Worm (Caenorhabditis elegans) whole organism, L4 larva: ENCODE results near the gene C35A5.11.
A peak's percentile ranks its signal among the peaks of the same experiment; 100 is the strongest.

ENCODE experiments used
- F10B5.3 ChIP-seq: sonication (generic microtip); optimal IDR thresholded peaks from 2 replicates; lab custom pipeline; 2016; ENCODE audit warnings: mild to moderate bottlenecking, missing genetic modification characterization, missing compliant biosample characterization
- F44E2.7 ChIP-seq: fragments of 200-800 bp; sonication (Bioruptor generic); IDR thresholded peaks from 2 replicates; pipeline ENCODE4 v2.1.2; 2022; ENCODE audit warnings: missing genetic modification characterization, missing compliant biosample characterization
- R02D3.7 ChIP-seq: fragments of 150-350 bp; sonication (generic microtip); optimal IDR thresholded peaks from 3 replicates; lab custom pipeline; 2014; ENCODE audit warnings: missing biosample characterization, missing genetic modification characterization
- T20F7.1 ChIP-seq: fragments of 200-800 bp; sonication (Bioruptor generic); optimal IDR thresholded peaks from 2 replicates; lab custom pipeline; 2018; ENCODE audit warnings: mild to moderate bottlenecking, missing genetic modification characterization, missing compliant biosample characterization
- Y48G9A.11 ChIP-seq: fragments of 200-800 bp; sonication (Bioruptor generic); IDR thresholded peaks from 2 replicates; pipeline ENCODE4 v1.3.6; 2022; ENCODE audit warnings: missing genetic modification reagents, missing genetic modification characterization, missing compliant biosample characterization
- Y5F2A.4 ChIP-seq: fragments of 200-800 bp; sonication (Bioruptor generic); optimal IDR thresholded peaks from 2 replicates; lab custom pipeline; 2018; ENCODE audit warnings: mild to moderate bottlenecking, missing genetic modification characterization, missing compliant biosample characterization
- Y75B8A.6 ChIP-seq: fragments of 200-800 bp; sonication (Bioruptor generic); IDR thresholded peaks from 2 replicates; pipeline ENCODE4 v1.3.6; 2022; ENCODE audit warnings: missing genetic modification reagents, missing genetic modification characterization, missing compliant biosample characterization
- attf-4 ChIP-seq: sonication (generic microtip); optimal IDR thresholded peaks from 3 replicates; lab custom pipeline; 2017; ENCODE audit warnings: missing biosample characterization, missing genetic modification characterization
- ceh-20 ChIP-seq: fragments of 200-800 bp; sonication (Bioruptor generic); IDR thresholded peaks from 2 replicates; pipeline ENCODE4 v1.3.6; 2022; ENCODE audit warnings: missing genetic modification reagents, missing genetic modification characterization, missing compliant biosample characterization
- ceh-28 ChIP-seq: fragments of 150-350 bp; optimal IDR thresholded peaks from 2 replicates; lab custom pipeline; 2014; ENCODE audit warnings: missing biosample characterization, missing genetic modification reagents, missing genetic modification characterization
- ceh-44 ChIP-seq: fragments of 200-800 bp; sonication (Bioruptor generic); IDR thresholded peaks from 2 replicates; pipeline ENCODE4 v1.3.6; 2022; ENCODE audit warnings: missing genetic modification reagents, missing genetic modification characterization, missing compliant biosample characterization
- ceh-82 ChIP-seq: sonication (generic microtip); optimal IDR thresholded peaks from 2 replicates; lab custom pipeline; 2017; ENCODE audit warnings: missing biosample characterization, missing genetic modification characterization
- ces-1 ChIP-seq: fragments of 150-350 bp; sonication (generic microtip); optimal IDR thresholded peaks from 4 replicates; lab custom pipeline; 2014; ENCODE audit warnings: missing biosample characterization, missing genetic modification reagents, missing genetic modification characterization
- cey-2 ChIP-seq: sonication (generic microtip); optimal IDR thresholded peaks from 3 replicates; lab custom pipeline; 2017; ENCODE audit warnings: missing genetic modification characterization, mild to moderate bottlenecking, missing compliant biosample characterization, antibody characterized with exemption, borderline replicate concordance; ENCODE audit not compliant: insufficient read depth
- dmd-6 ChIP-seq: fragments of 200-800 bp; sonication (Bioruptor generic); IDR thresholded peaks from 2 replicates; pipeline ENCODE4 v1.3.6; 2022; ENCODE audit warnings: missing genetic modification reagents, missing genetic modification characterization, missing compliant biosample characterization
- dmd-9 ChIP-seq: fragments of 200-800 bp; sonication (Bioruptor generic); IDR thresholded peaks from 2 replicates; pipeline ENCODE4 v1.3.6; 2022; ENCODE audit warnings: missing genetic modification reagents, missing genetic modification characterization, missing compliant biosample characterization
- dve-1 ChIP-seq: sonication (generic microtip); optimal IDR thresholded peaks from 2 replicates; lab custom pipeline; 2017; ENCODE audit warnings: antibody characterized with exemption, mild to moderate bottlenecking, missing genetic modification characterization, missing compliant biosample characterization; ENCODE audit not compliant: insufficient read depth
- egl-43 ChIP-seq: fragments of 200-800 bp; sonication (Bioruptor generic); IDR thresholded peaks from 2 replicates; pipeline ENCODE4 v1.3.6; 2022; ENCODE audit warnings: missing genetic modification reagents, missing genetic modification characterization, missing compliant biosample characterization
- fkh-10 ChIP-seq: fragments of 150-350 bp; optimal IDR thresholded peaks from 2 replicates; lab custom pipeline; 2014; ENCODE audit warnings: missing biosample characterization, missing genetic modification reagents, missing genetic modification characterization
- hmg-1.1 ChIP-seq: fragments of 200-800 bp; sonication (Bioruptor generic); IDR thresholded peaks from 2 replicates; pipeline ENCODE4 v1.3.6; 2022; ENCODE audit warnings: missing genetic modification reagents, missing genetic modification characterization, missing compliant biosample characterization
- lim-7 ChIP-seq: fragments of 200-800 bp; sonication (Bioruptor generic); IDR thresholded peaks from 2 replicates; pipeline ENCODE4 v1.3.6; 2022; ENCODE audit warnings: missing genetic modification characterization, missing compliant biosample characterization
- lin-13 ChIP-seq: fragments of 150-350 bp; optimal IDR thresholded peaks from 2 replicates; lab custom pipeline; 2014; ENCODE audit warnings: missing biosample characterization, missing genetic modification reagents, missing genetic modification characterization
- lin-15B ChIP-seq: fragments of 150-350 bp; sonication (generic microtip); optimal IDR thresholded peaks from 3 replicates; lab custom pipeline; 2014; ENCODE audit warnings: missing biosample characterization, missing genetic modification characterization
- lin-29 ChIP-seq: fragments of 200-800 bp; sonication (Bioruptor generic); IDR thresholded peaks from 2 replicates; pipeline ENCODE4 v1.3.6; 2022; ENCODE audit warnings: missing genetic modification reagents, missing genetic modification characterization, missing compliant biosample characterization
- lin-38 ChIP-seq: fragments of 200-800 bp; sonication (Bioruptor generic); IDR thresholded peaks from 2 replicates; pipeline ENCODE4 v1.3.6; 2022; ENCODE audit warnings: missing genetic modification reagents, missing genetic modification characterization, missing compliant biosample characterization
- lin-39 ChIP-seq: fragments of 150-350 bp; optimal IDR thresholded peaks from 2 replicates; lab custom pipeline; 2014; ENCODE audit warnings: missing biosample characterization, missing genetic modification reagents, missing genetic modification characterization
- madf-9 ChIP-seq: fragments of 200-800 bp; sonication (Bioruptor generic); conservative IDR thresholded peaks from 2 replicates; pipeline ENCODE4 v1.3.6; 2022; ENCODE audit warnings: missing genetic modification reagents, missing genetic modification characterization, missing compliant biosample characterization
- mdt-29 ChIP-seq: fragments of 200-800 bp; sonication (Bioruptor generic); IDR thresholded peaks from 2 replicates; pipeline ENCODE4 v1.3.6; 2022; ENCODE audit warnings: missing genetic modification reagents, missing genetic modification characterization, missing compliant biosample characterization
- mes-2 ChIP-seq: sonication (generic microtip); optimal IDR thresholded peaks from 2 replicates; lab custom pipeline; 2016; ENCODE audit warnings: missing genotype, mild to moderate bottlenecking, missing genetic modification characterization, missing compliant biosample characterization; ENCODE audit not compliant: poor library complexity, severe bottlenecking
- mxl-2 ChIP-seq: fragments of 200-800 bp; sonication (Bioruptor generic); conservative IDR thresholded peaks from 2 replicates; pipeline ENCODE4 v1.3.6; 2022; ENCODE audit warnings: missing genetic modification reagents, missing genetic modification characterization, missing compliant biosample characterization
- nhr-10 ChIP-seq: fragments of 150-350 bp; optimal IDR thresholded peaks from 2 replicates; lab custom pipeline; 2014; ENCODE audit warnings: missing biosample characterization, missing genetic modification characterization
- nhr-102 ChIP-seq: sonication (generic microtip); optimal IDR thresholded peaks from 2 replicates; lab custom pipeline; 2016; ENCODE audit warnings: mild to moderate bottlenecking, missing genetic modification characterization, moderate library complexity, missing compliant biosample characterization
- nhr-11 ChIP-seq: fragments of 150-350 bp; optimal IDR thresholded peaks from 2 replicates; lab custom pipeline; 2014; ENCODE audit warnings: missing biosample characterization, missing genetic modification characterization
- nhr-111 ChIP-seq: fragments of 200-800 bp; sonication (Bioruptor generic); optimal IDR thresholded peaks from 2 replicates; lab custom pipeline; 2018; ENCODE audit warnings: mild to moderate bottlenecking, missing genetic modification characterization, missing compliant biosample characterization
- nhr-237 ChIP-seq: sonication (generic microtip); optimal IDR thresholded peaks from 2 replicates; lab custom pipeline; 2017; ENCODE audit warnings: missing biosample characterization, missing genetic modification characterization
- nhr-48 ChIP-seq: sonication (generic microtip); optimal IDR thresholded peaks from 2 replicates; lab custom pipeline; 2016; ENCODE audit warnings: mild to moderate bottlenecking, missing genetic modification characterization, missing compliant biosample characterization
- nhr-77 ChIP-seq: fragments of 150-350 bp; optimal IDR thresholded peaks from 2 replicates; lab custom pipeline; 2014; ENCODE audit warnings: missing biosample characterization, missing genetic modification characterization
- pqm-1 ChIP-seq: sonication (generic microtip); optimal IDR thresholded peaks from 2 replicates; lab custom pipeline; 2017; ENCODE audit warnings: missing biosample characterization, missing genetic modification characterization
- rbr-2 ChIP-seq: sonication (generic microtip); optimal IDR thresholded peaks from 2 replicates; lab custom pipeline; 2016; ENCODE audit warnings: missing genotype, missing genetic modification characterization, missing compliant biosample characterization
- saeg-2 ChIP-seq: fragments of 200-800 bp; sonication (Bioruptor generic); IDR thresholded peaks from 2 replicates; pipeline ENCODE4 v1.3.6; 2022; ENCODE audit warnings: missing genetic modification reagents, missing genetic modification characterization, missing compliant biosample characterization
- sdz-12 ChIP-seq: fragments of 200-800 bp; sonication (Bioruptor generic); optimal IDR thresholded peaks from 2 replicates; lab custom pipeline; 2018; ENCODE audit warnings: mild to moderate bottlenecking, missing genetic modification characterization, missing compliant biosample characterization
- set-16 ChIP-seq: fragments of 200-800 bp; sonication (Bioruptor generic); IDR thresholded peaks from 2 replicates; pipeline ENCODE4 v1.3.6; 2022; ENCODE audit warnings: missing genetic modification reagents, missing genetic modification characterization, missing compliant biosample characterization
- skn-1 ChIP-seq: fragments of 150-350 bp; optimal IDR thresholded peaks from 2 replicates; lab custom pipeline; 2014; ENCODE audit warnings: missing biosample characterization, missing genetic modification characterization
- snpc-1.2 ChIP-seq: fragments of 200-800 bp; sonication (Bioruptor generic); IDR thresholded peaks from 2 replicates; pipeline ENCODE4 v1.3.6; 2022; ENCODE audit warnings: missing genetic modification reagents, missing genetic modification characterization, missing compliant biosample characterization
- spr-1 ChIP-seq: sonication (generic microtip); optimal IDR thresholded peaks from 2 replicates; lab custom pipeline; 2016; ENCODE audit warnings: mild to moderate bottlenecking, missing genetic modification characterization, missing compliant biosample characterization
- spr-3 ChIP-seq: fragments of 200-800 bp; sonication (Bioruptor generic); optimal IDR thresholded peaks from 2 replicates; lab custom pipeline; 2018; ENCODE audit warnings: mild to moderate bottlenecking, missing genetic modification characterization, missing compliant biosample characterization
- tra-1 ChIP-seq: fragments of 200-800 bp; sonication (Bioruptor generic); IDR thresholded peaks from 2 replicates; pipeline ENCODE4 v1.3.6; 2022; ENCODE audit warnings: missing genetic modification reagents, missing genetic modification characterization, missing compliant biosample characterization
- unc-130 ChIP-seq: sonication (generic microtip); optimal IDR thresholded peaks from 2 replicates; lab custom pipeline; 2016; ENCODE audit warnings: missing genetic modification reagents, missing genetic modification characterization, missing compliant biosample characterization
- zag-1 ChIP-seq: fragments of 150-350 bp; optimal IDR thresholded peaks from 2 replicates; lab custom pipeline; 2014; ENCODE audit warnings: missing biosample characterization, missing genetic modification characterization
- zfp-3 ChIP-seq: fragments of 200-800 bp; sonication (Bioruptor generic); conservative IDR thresholded peaks from 2 replicates; pipeline ENCODE4 v1.3.6; 2022; ENCODE audit warnings: missing genetic modification reagents, missing genetic modification characterization, missing compliant biosample characterization
- ztf-11 ChIP-seq: fragments of 150-350 bp; optimal IDR thresholded peaks from 2 replicates; lab custom pipeline; 2014; ENCODE audit warnings: missing biosample characterization, missing genetic modification characterization
- ztf-7 ChIP-seq: fragments of 150-350 bp; optimal IDR thresholded peaks from 2 replicates; lab custom pipeline; 2014; ENCODE audit warnings: missing biosample characterization, missing genetic modification characterization

The C35A5.11 gene

ce11 chrV:10536808-10537207 is 33.9 kb upstream of the C35A5.11 start (continued):
- no peak for TF ChIP-seq Y75B8A.6 (GFP tag; lab: Robert Waterston, UW)
- TF ChIP-seq lin-39 (tag; lab: Kevin White, UChicago), result no peak
- TF ChIP-seq attf-4 (tag; lab: Kevin White, UChicago), result no peak
- peak; percentile 8 for TF ChIP-seq lin-15B
- no peak for TF ChIP-seq saeg-2 (GFP tag; lab: Robert Waterston, UW)
- TF ChIP-seq spr-1 (tag; lab: Kevin White, UChicago), result peak; percentile 59
- no peak for TF ChIP-seq zfp-3 (GFP tag; lab: Robert Waterston, UW)
- TF ChIP-seq madf-9 (GFP tag; lab: Robert Waterston, UW), result no peak; the same call in 1 of the 2 replicates
- no peak for TF ChIP-seq R02D3.7
- no peak for TF ChIP-seq nhr-10 (tag; lab: Kevin White, UChicago)
- TF ChIP-seq cey-2 (tag; lab: Kevin White, UChicago), result no peak
- TF ChIP-seq lin-13 (GFP tag; lab: Kevin White, UChicago), result peak; percentile 90
- no peak for TF ChIP-seq ztf-11 (tag; lab: Kevin White, UChicago)
- no peak for TF ChIP-seq nhr-237 (tag; lab: Kevin White, UChicago)
- no peak for TF ChIP-seq mdt-29 (GFP tag; lab: Robert Waterston, UW)
- no peak for TF ChIP-seq sdz-12 (GFP tag; lab: Kevin White, UChicago)
- TF ChIP-seq dve-1 (tag; lab: Kevin White, UChicago), result peak; percentile 92
- TF ChIP-seq F10B5.3, result peak; percentile 66
- TF ChIP-seq snpc-1.2, result no peak
- TF ChIP-seq unc-130 (GFP tag; lab: Kevin White, UChicago), result peak; percentile 46
- TF ChIP-seq ceh-28 (tag; lab: Kevin White, UChicago), result peak; percentile 44
- no peak for TF ChIP-seq pqm-1 (tag; lab: Kevin White, UChicago)
- 0 out of 2 replicates have a peak, but pooled peaks have one; percentile 55 for TF ChIP-seq lin-29 (GFP tag; lab: Robert Waterston, UW)
- peak; percentile 83 for TF ChIP-seq nhr-48 (tag; lab: Kevin White, UChicago)
- no peak for TF ChIP-seq lim-7
- no peak for TF ChIP-seq skn-1 (tag; lab: Kevin White, UChicago)
- peak; percentile 81 for TF ChIP-seq nhr-102 (tag; lab: Kevin White, UChicago)
- no peak for TF ChIP-seq Y48G9A.11
- peak; percentile 85 for TF ChIP-seq ztf-7
- TF ChIP-seq ceh-44 (GFP tag; lab: Robert Waterston, UW), result no peak
- TF ChIP-seq dmd-6 (GFP tag; lab: Robert Waterston, UW), result peak; percentile 84
- TF ChIP-seq rbr-2 (tag; lab: Kevin White, UChicago), result peak; percentile 93
- TF ChIP-seq mxl-2 (GFP tag; lab: Robert Waterston, UW), result no peak
- no peak for TF ChIP-seq nhr-111 (GFP tag; lab: Kevin White, UChicago)
- peak; percentile 66; the same call in 1 of the 2 replicates for TF ChIP-seq egl-43 (GFP tag; lab: Robert Waterston, UW)
- 0 out of 2 replicates have a peak, but pooled peaks have one; percentile 35 for TF ChIP-seq dmd-9 (GFP tag; lab: Robert Waterston, UW)
- no peak for TF ChIP-seq ces-1 (GFP tag; lab: Kevin White, UChicago)
- no peak for TF ChIP-seq zag-1 (tag; lab: Kevin White, UChicago)
- TF ChIP-seq nhr-77 (tag; lab: Kevin White, UChicago), result peak; percentile 77
- peak; percentile 64; the same call in 1 of the 2 replicates for TF ChIP-seq tra-1 (GFP tag; lab: Robert Waterston, UW)
- no peak; the same call in 1 of the 2 replicates for TF ChIP-seq lin-38 (GFP tag; lab: Robert Waterston, UW)
- peak; percentile 76 for TF ChIP-seq ceh-20 (GFP tag; lab: Robert Waterston, UW)
- TF ChIP-seq spr-3 (GFP tag; lab: Kevin White, UChicago), result peak; percentile 62
- TF ChIP-seq F44E2.7 (GFP tag; lab: Robert Waterston, UW), result no peak
- no peak for TF ChIP-seq set-16
- no peak for TF ChIP-seq Y5F2A.4 (GFP tag; lab: Kevin White, UChicago)
- peak; percentile 81 for TF ChIP-seq T20F7.1 (GFP tag; lab: Kevin White, UChicago)
- TF ChIP-seq hmg-1.1, result peak; percentile 89
- TF ChIP-seq ceh-82, result no peak
- peak; percentile 94 for TF ChIP-seq nhr-11
- TF ChIP-seq mes-2 (tag; lab: Kevin White, UChicago), result peak; percentile 91
- peak; percentile 98 for TF ChIP-seq fkh-10 (GFP tag; lab: Kevin White, UChicago)
